Fruit fly (Drosophila melanogaster) S2 (cell line): ENCODE results near the gene CG2854.

ENCODE experiments used
- CG8478 ChIP-seq: fragments of >200 bp; optimal IDR thresholded peaks from 2 replicates; lab custom pipeline; 2018
- CTCF ChIP-seq, 2 experiments: fragments of >200 bp; optimal IDR thresholded peaks; 2 replicates each; lab custom pipeline; 2018

dm6 chrX:2344370-2344769 is 17.4 kb downstream of the CG2854 start, which contains the start of gene mRpL14:
- TF ChIP-seq CG8478 (lab: Kevin White, UChicago) (no peak), CTCF (optimal IDR thresholded peaks at IDR 0.05; lab: Kevin White, UChicago) (no peak)
